Worm (Caenorhabditis elegans) whole organism, L4 larva: Measurements from ENCODE around the gene pas-7.

ENCODE experiments used
- F10B5.3 ChIP-seq: sonication (generic microtip); optimal IDR thresholded peaks from 2 replicates; lab custom pipeline; 2016; ENCODE audit warnings: mild to moderate bottlenecking, missing genetic modification characterization, missing compliant biosample characterization
- R02D3.7 ChIP-seq: fragments of 150-350 bp; sonication (generic microtip); optimal IDR thresholded peaks from 3 replicates; lab custom pipeline; 2014; ENCODE audit warnings: missing biosample characterization, missing genetic modification characterization
- T20F7.1 ChIP-seq: fragments of 200-800 bp; sonication (Bioruptor generic); optimal IDR thresholded peaks from 2 replicates; lab custom pipeline; 2018; ENCODE audit warnings: mild to moderate bottlenecking, missing genetic modification characterization, missing compliant biosample characterization
- aha-1 ChIP-seq: fragments of 150-350 bp; peaks from one replicate; lab custom pipeline; 2014; ENCODE audit warnings: missing biosample characterization, missing genetic modification characterization
- aly-2 ChIP-seq: sonication (generic microtip); optimal IDR thresholded peaks from 2 replicates; lab custom pipeline; 2018; ENCODE audit warnings: missing biosample characterization, missing genetic modification characterization
- attf-4 ChIP-seq: sonication (generic microtip); optimal IDR thresholded peaks from 3 replicates; lab custom pipeline; 2017; ENCODE audit warnings: missing biosample characterization, missing genetic modification characterization
- ceh-44 ChIP-seq: fragments of 200-800 bp; sonication (Bioruptor generic); IDR thresholded peaks from 2 replicates; pipeline ENCODE4 v1.3.6; 2022; ENCODE audit warnings: missing genetic modification reagents, missing genetic modification characterization, missing compliant biosample characterization
- ces-1 ChIP-seq: fragments of 150-350 bp; sonication (generic microtip); optimal IDR thresholded peaks from 4 replicates; lab custom pipeline; 2014; ENCODE audit warnings: missing biosample characterization, missing genetic modification reagents, missing genetic modification characterization
- cey-2 ChIP-seq: sonication (generic microtip); optimal IDR thresholded peaks from 3 replicates; lab custom pipeline; 2017; ENCODE audit warnings: missing genetic modification characterization, mild to moderate bottlenecking, missing compliant biosample characterization, antibody characterized with exemption, borderline replicate concordance; ENCODE audit not compliant: insufficient read depth
- daf-19 ChIP-seq: fragments of 200-800 bp; sonication (Bioruptor generic); conservative IDR thresholded peaks from 2 replicates; pipeline ENCODE4 v1.3.6; 2022; ENCODE audit warnings: missing genetic modification characterization, missing compliant biosample characterization
- daf-8 ChIP-seq: fragments of 200-800 bp; sonication (Bioruptor generic); IDR thresholded peaks from 2 replicates; pipeline ENCODE4 v1.3.6; 2022; ENCODE audit warnings: missing genetic modification characterization, missing compliant biosample characterization
- dmd-6 ChIP-seq: fragments of 200-800 bp; sonication (Bioruptor generic); IDR thresholded peaks from 2 replicates; pipeline ENCODE4 v1.3.6; 2022; ENCODE audit warnings: missing genetic modification reagents, missing genetic modification characterization, missing compliant biosample characterization
- dmd-8 ChIP-seq: fragments of 200-800 bp; sonication (Bioruptor generic); IDR thresholded peaks from 2 replicates; pipeline ENCODE4 v1.3.6; 2022; ENCODE audit warnings: missing genetic modification characterization, missing compliant biosample characterization
- dpl-1 ChIP-seq: fragments of 150-350 bp; optimal IDR thresholded peaks from 2 replicates; lab custom pipeline; 2014; ENCODE audit warnings: missing biosample characterization, missing genetic modification reagents, missing genetic modification characterization
- duxl-1 ChIP-seq: sonication (generic microtip); optimal IDR thresholded peaks from 2 replicates; lab custom pipeline; 2016; ENCODE audit warnings: mild to moderate bottlenecking, missing genetic modification characterization, moderate library complexity, missing compliant biosample characterization; ENCODE audit not compliant: poor library complexity
- gei-8 ChIP-seq: fragments of 200-800 bp; sonication (Bioruptor generic); optimal IDR thresholded peaks from 2 replicates; lab custom pipeline; 2018; ENCODE audit warnings: mild to moderate bottlenecking, missing genetic modification characterization, missing compliant biosample characterization
- hlh-11 ChIP-seq: fragments of 200-800 bp; sonication (Bioruptor generic); optimal IDR thresholded peaks from 2 replicates; lab custom pipeline; 2018; ENCODE audit warnings: mild to moderate bottlenecking, missing genetic modification characterization, missing compliant biosample characterization
- lin-13 ChIP-seq: fragments of 150-350 bp; optimal IDR thresholded peaks from 2 replicates; lab custom pipeline; 2014; ENCODE audit warnings: missing biosample characterization, missing genetic modification reagents, missing genetic modification characterization
- lin-29 ChIP-seq: fragments of 200-800 bp; sonication (Bioruptor generic); IDR thresholded peaks from 2 replicates; pipeline ENCODE4 v1.3.6; 2022; ENCODE audit warnings: missing genetic modification reagents, missing genetic modification characterization, missing compliant biosample characterization
- lsy-2 ChIP-seq, 2 experiments: fragments of 150-350 bp in 1 of 2; sonication (generic microtip) in 1 of 2; optimal IDR thresholded peaks; 2 replicates each; lab custom pipeline; 2014 to 2017; ENCODE audit warnings: missing biosample characterization in 2 of 2, missing genetic modification characterization in 2 of 2
- mdt-29 ChIP-seq: fragments of 200-800 bp; sonication (Bioruptor generic); IDR thresholded peaks from 2 replicates; pipeline ENCODE4 v1.3.6; 2022; ENCODE audit warnings: missing genetic modification reagents, missing genetic modification characterization, missing compliant biosample characterization
- mep-1 ChIP-seq: fragments of 150-350 bp; sonication (generic microtip); optimal IDR thresholded peaks from 3 replicates; lab custom pipeline; 2014; ENCODE audit warnings: missing biosample characterization, missing genetic modification characterization
- mes-2 ChIP-seq: sonication (generic microtip); optimal IDR thresholded peaks from 2 replicates; lab custom pipeline; 2016; ENCODE audit warnings: missing genotype, mild to moderate bottlenecking, missing genetic modification characterization, missing compliant biosample characterization; ENCODE audit not compliant: poor library complexity, severe bottlenecking
- mxl-2 ChIP-seq: fragments of 200-800 bp; sonication (Bioruptor generic); conservative IDR thresholded peaks from 2 replicates; pipeline ENCODE4 v1.3.6; 2022; ENCODE audit warnings: missing genetic modification reagents, missing genetic modification characterization, missing compliant biosample characterization
- mxl-3 ChIP-seq: fragments of 200-800 bp; sonication (Bioruptor generic); optimal IDR thresholded peaks from 2 replicates; lab custom pipeline; 2018; ENCODE audit warnings: mild to moderate bottlenecking, missing genetic modification characterization, missing compliant biosample characterization
- nhr-10 ChIP-seq: fragments of 150-350 bp; optimal IDR thresholded peaks from 2 replicates; lab custom pipeline; 2014; ENCODE audit warnings: missing biosample characterization, missing genetic modification characterization
- nhr-28 ChIP-seq: fragments of 150-350 bp; optimal IDR thresholded peaks from 2 replicates; lab custom pipeline; 2014; ENCODE audit warnings: missing biosample characterization, missing genetic modification characterization
- nhr-41 ChIP-seq: fragments of 200-800 bp; sonication (Bioruptor generic); IDR thresholded peaks from 2 replicates; pipeline ENCODE4 v1.3.6; 2022; ENCODE audit warnings: missing genetic modification reagents, missing genetic modification characterization, missing compliant biosample characterization
- nhr-48 ChIP-seq: sonication (generic microtip); optimal IDR thresholded peaks from 2 replicates; lab custom pipeline; 2016; ENCODE audit warnings: mild to moderate bottlenecking, missing genetic modification characterization, missing compliant biosample characterization
- nhr-6 ChIP-seq: fragments of 150-350 bp; optimal IDR thresholded peaks from 2 replicates; lab custom pipeline; 2014; ENCODE audit warnings: missing biosample characterization, missing genetic modification characterization
- nhr-76 ChIP-seq: fragments of 150-350 bp; optimal IDR thresholded peaks from 2 replicates; lab custom pipeline; 2014; ENCODE audit warnings: missing biosample characterization, missing genetic modification characterization
- nhr-77 ChIP-seq: fragments of 150-350 bp; optimal IDR thresholded peaks from 2 replicates; lab custom pipeline; 2014; ENCODE audit warnings: missing biosample characterization, missing genetic modification characterization
- pha-4 ChIP-seq, 2 experiments: fragments of 150-350 bp in 1 of 2; fragments of 200-800 bp in 1 of 2; sonication (Bioruptor generic) in 1 of 2; IDR thresholded peaks in 1 of 2; optimal IDR thresholded peaks in 1 of 2; 2 replicates each; pipeline versions ENCODE4 v1.3.6 to Lab custom; 2014 to 2022; ENCODE audit warnings: missing genetic modification characterization in 2 of 2, missing genetic modification reagents in 2 of 2, missing biosample characterization in 1 of 2, missing compliant biosample characterization in 1 of 2
- pqm-1 ChIP-seq: sonication (generic microtip); optimal IDR thresholded peaks from 2 replicates; lab custom pipeline; 2017; ENCODE audit warnings: missing biosample characterization, missing genetic modification characterization
- snpc-1.2 ChIP-seq: fragments of 200-800 bp; sonication (Bioruptor generic); IDR thresholded peaks from 2 replicates; pipeline ENCODE4 v1.3.6; 2022; ENCODE audit warnings: missing genetic modification reagents, missing genetic modification characterization, missing compliant biosample characterization
- unc-62 ChIP-seq, 3 experiments: fragments of 150-350 bp in 1 of 3; sonication (generic microtip); optimal IDR thresholded peaks in 2 of 3; peaks in 1 of 3; 1 replicate in 1 of 3; 2 replicates in 2 of 3; lab custom pipeline; 2014 to 2017; ENCODE audit warnings: missing biosample characterization in 3 of 3, missing genetic modification characterization in 3 of 3, missing genetic modification reagents in 3 of 3, missing genotype in 1 of 3
- vab-7 ChIP-seq: fragments of 200-800 bp; sonication (Bioruptor generic); IDR thresholded peaks from 2 replicates; pipeline ENCODE4 v1.3.6; 2022; ENCODE audit warnings: missing genetic modification reagents, missing genetic modification characterization, missing compliant biosample characterization
- zag-1 ChIP-seq: fragments of 150-350 bp; optimal IDR thresholded peaks from 2 replicates; lab custom pipeline; 2014; ENCODE audit warnings: missing biosample characterization, missing genetic modification characterization
- zfp-2 ChIP-seq: sonication (generic microtip); optimal IDR thresholded peaks from 2 replicates; lab custom pipeline; 2016; ENCODE audit warnings: mild to moderate bottlenecking, missing genetic modification characterization, missing compliant biosample characterization
- zip-11 ChIP-seq: fragments of 200-800 bp; sonication (Bioruptor generic); IDR thresholded peaks from 2 replicates; pipeline ENCODE4 v1.3.6; 2022; ENCODE audit warnings: missing genetic modification characterization, missing compliant biosample characterization

pas-7 gene

ce11 chrII:10099804-10100360 is at the start of gene pas-7, which contains the start of gene puf-12:
TSS of gene pas-7 (minus strand) at chrII:10099854.
TSS of gene puf-12 (plus strand) at chrII:10100310.
- peak in 1 of 2 experiments; percentile 66 for TF ChIP-seq lsy-2 (tag; optimal IDR thresholded peaks at IDR 0.05; lab: Kevin White, UChicago)
- TF ChIP-seq gei-8 (GFP tag; lab: Kevin White, UChicago): no peak
- TF ChIP-seq dpl-1 (GFP tag; lab: Kevin White, UChicago): peak; percentile 12
- TF ChIP-seq ces-1 (GFP tag; lab: Kevin White, UChicago): no peak
- TF ChIP-seq zag-1 (tag; lab: Kevin White, UChicago): no peak
- TF ChIP-seq daf-19 (GFP tag; lab: Robert Waterston, UW): no peak
- TF ChIP-seq pha-4 (GFP tag; IDR thresholded peaks at IDR 0.05; lab: Robert Waterston, UW): no peak
- TF ChIP-seq pha-4 (tag; optimal IDR thresholded peaks at IDR 0.05; lab: Kevin White, UChicago): peak; percentile 65
- no peak for TF ChIP-seq mxl-2 (GFP tag; lab: Robert Waterston, UW)
- TF ChIP-seq nhr-10 (tag; lab: Kevin White, UChicago): no peak
- TF ChIP-seq R02D3.7 (tag; lab: Kevin White, UChicago): peak; percentile 38
- no peak for TF ChIP-seq attf-4 (tag; lab: Kevin White, UChicago)
- peak; percentile 65 for TF ChIP-seq nhr-6 (tag; lab: Kevin White, UChicago)
- TF ChIP-seq nhr-41 (GFP tag; lab: Robert Waterston, UW): no peak
- TF ChIP-seq ceh-44 (GFP tag; lab: Robert Waterston, UW): no peak
- no peak for TF ChIP-seq aly-2 (tag; lab: Kevin White, UChicago)
- TF ChIP-seq mes-2 (tag; lab: Kevin White, UChicago): peak; percentile 64

DNA sequence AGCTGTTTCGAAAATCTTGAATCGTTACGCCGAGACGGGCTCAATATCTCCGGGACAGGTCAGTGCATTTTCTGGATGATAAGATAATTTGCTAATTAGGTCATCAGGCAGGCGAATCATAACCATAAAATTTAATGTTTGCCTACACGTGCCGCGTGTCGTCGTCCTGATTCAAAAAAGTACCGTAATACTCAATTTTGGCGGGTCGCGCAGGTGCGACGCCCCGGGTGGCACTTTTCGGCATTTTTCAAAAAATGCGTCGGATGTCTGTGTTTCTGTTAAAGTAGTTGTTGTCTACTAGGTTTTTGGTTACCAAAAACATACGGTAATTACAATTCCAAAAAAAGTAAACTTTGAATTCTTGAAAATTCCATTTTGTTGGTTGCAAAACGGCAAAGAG is 47.8 kb upstream of the pas-7 start:
- TF ChIP-seq dmd-8 (GFP tag; lab: Robert Waterston, UW) (no peak), mdt-29 (no peak)

- TF ChIP-seq nhr-6 (tag; lab: Kevin White, UChicago): no peak
- no peak for TF ChIP-seq zfp-2 (tag; lab: Kevin White, UChicago)
- no peak for TF ChIP-seq cey-2 (tag; lab: Kevin White, UChicago)
- peak in 1 of 2 experiments; percentile 3 for TF ChIP-seq unc-62 (GFP tag; optimal IDR thresholded peaks at IDR 0.05 in 1 of 2; lab: Kevin White, UChicago)
- TF ChIP-seq unc-62 (tag; optimal IDR thresholded peaks at IDR 0.05; lab: Kevin White, UChicago): no peak
- no peak for TF ChIP-seq nhr-76 (tag; lab: Kevin White, UChicago)
- no peak for TF ChIP-seq dpl-1 (GFP tag; lab: Kevin White, UChicago)
- no peak for TF ChIP-seq dmd-8 (GFP tag; lab: Robert Waterston, UW)
- no peak for TF ChIP-seq nhr-48 (tag; lab: Kevin White, UChicago)
- no peak for TF ChIP-seq zip-11 (GFP tag; lab: Robert Waterston, UW)
- no peak for TF ChIP-seq vab-7 (GFP tag; lab: Robert Waterston, UW)
- peak; percentile 88 for TF ChIP-seq aha-1
- TF ChIP-seq aly-2 (tag; lab: Kevin White, UChicago): no peak
- TF ChIP-seq duxl-1 (tag; lab: Kevin White, UChicago): no peak
- TF ChIP-seq gei-8 (GFP tag; lab: Kevin White, UChicago): no peak
Observed at ce11 chrII:10146488-10146887, 46.8 kb upstream of the pas-7 start, which contains the start of gene pax-3. TSS of gene pax-3 (plus strand) at chrII:10146570.

DNA sequence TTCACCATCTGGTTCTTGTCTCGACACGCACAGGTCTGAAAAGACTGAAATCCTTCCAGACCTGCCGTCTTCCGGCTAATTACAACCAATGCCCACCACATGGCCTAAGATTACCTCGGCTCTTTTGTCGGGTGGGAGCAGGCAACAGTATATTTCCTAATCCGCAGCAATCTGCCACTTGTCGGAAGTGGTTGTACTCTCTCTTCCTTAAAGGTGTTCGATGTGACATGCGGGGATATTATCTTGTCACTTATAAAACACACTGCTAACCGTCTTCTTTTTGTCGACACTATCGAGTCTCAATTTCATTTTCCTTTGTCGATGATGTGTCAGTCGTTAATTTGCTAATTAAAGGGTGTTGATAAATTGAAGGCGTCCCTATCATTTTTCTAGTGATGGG is 44.4 kb upstream of the pas-7 start, which contains the start of gene F27E5.3:
Gene F27E5.3 (minus strand): TSS at position 101 of the 400 bp plus-strand sequence.
- TF ChIP-seq unc-62 (GFP tag; optimal IDR thresholded peaks at IDR 0.05 in 1 of 2; lab: Kevin White, UChicago) (peak in 1 of 2 experiments; percentile 70), unc-62 (tag; optimal IDR thresholded peaks at IDR 0.05; lab: Kevin White, UChicago) (no peak), daf-8 (no peak), nhr-48 (tag; lab: Kevin White, UChicago) (no peak), mxl-3 (GFP tag; lab: Kevin White, UChicago) (no peak)

DNA sequence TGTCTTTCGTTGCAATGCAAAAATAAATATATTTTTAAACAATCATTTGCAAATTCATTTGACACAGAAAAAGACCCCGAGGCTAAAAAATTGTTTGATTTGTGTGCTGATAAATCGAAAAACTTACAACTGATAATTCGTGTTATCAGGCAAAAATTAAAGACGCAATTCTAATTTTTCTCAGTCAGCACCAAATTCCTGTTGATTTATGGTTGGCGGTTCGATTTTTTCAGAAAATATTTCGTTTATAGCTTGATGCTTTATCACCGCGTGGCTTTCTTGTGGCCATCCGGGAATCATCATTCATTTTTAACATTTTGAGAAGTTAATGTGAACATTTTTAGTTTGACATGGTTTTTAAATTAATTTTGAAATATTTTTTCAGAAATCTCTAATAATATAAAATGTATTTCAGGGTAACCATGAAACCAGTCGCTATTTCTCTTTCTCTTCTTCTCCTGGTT is 39.6 kb upstream of the pas-7 start, which contains the start of gene asah-2:
Gene asah-2 (plus strand): TSS at position 414 of the 464 bp plus-strand sequence.
- peak; percentile 77 for TF ChIP-seq pqm-1 (tag; lab: Kevin White, UChicago)
- no peak for TF ChIP-seq lin-13 (GFP tag; lab: Kevin White, UChicago)
- TF ChIP-seq T20F7.1 (GFP tag; lab: Kevin White, UChicago): no peak
- TF ChIP-seq mep-1: no peak
- peak; percentile 8 for TF ChIP-seq hlh-11 (tag; lab: Kevin White, UChicago)
- TF ChIP-seq snpc-1.2: no peak
- TF ChIP-seq nhr-28 (tag; lab: Kevin White, UChicago): peak; percentile 41
- peak; percentile 63 for TF ChIP-seq dmd-6 (GFP tag; lab: Robert Waterston, UW)
- TF ChIP-seq F10B5.3 (tag; lab: Kevin White, UChicago): no peak
- TF ChIP-seq mxl-3 (GFP tag; lab: Kevin White, UChicago): peak; percentile 66
- TF ChIP-seq lin-29 (GFP tag; lab: Robert Waterston, UW): no peak
- TF ChIP-seq aha-1: no peak
- no peak for TF ChIP-seq nhr-77
- TF ChIP-seq ceh-44 (GFP tag; lab: Robert Waterston, UW): no peak
